Worm (Caenorhabditis elegans) whole organism, late embryonic: ENCODE results near the gene Y26E6A.2.

Source experiments
- ama-1 ChIP-seq: fragments of 150-350 bp; optimal IDR thresholded peaks from 2 replicates; lab custom pipeline; 2014
- ceh-34 ChIP-seq: sonication (generic microtip); optimal IDR thresholded peaks from 2 replicates; lab custom pipeline; 2016; ENCODE audit warnings: mild to moderate bottlenecking, missing genetic modification characterization, missing compliant biosample characterization
- ets-4 ChIP-seq: sonication (generic microtip); optimal IDR thresholded peaks from 2 replicates; lab custom pipeline; 2016; ENCODE audit warnings: missing genetic modification characterization, missing compliant biosample characterization
- fkh-10 ChIP-seq: fragments of 150-350 bp; optimal IDR thresholded peaks from 2 replicates; lab custom pipeline; 2014; ENCODE audit warnings: missing biosample characterization, missing genetic modification reagents, missing genetic modification characterization
- mec-3 ChIP-seq: sonication (generic microtip); optimal IDR thresholded peaks from 2 replicates; lab custom pipeline; 2016; ENCODE audit warnings: borderline replicate concordance, missing genetic modification characterization, missing compliant biosample characterization
- nfya-1 ChIP-seq: sonication (generic microtip); optimal IDR thresholded peaks from 2 replicates; lab custom pipeline; 2017; ENCODE audit warnings: missing genetic modification characterization, mild to moderate bottlenecking, missing compliant biosample characterization, antibody characterized with exemption, moderate library complexity
- pha-2 ChIP-seq: sonication (generic microtip); optimal IDR thresholded peaks from 2 replicates; lab custom pipeline; 2017; ENCODE audit warnings: mild to moderate bottlenecking, missing genetic modification characterization, missing compliant biosample characterization
- pha-4 ChIP-seq: fragments of 150-350 bp; optimal IDR thresholded peaks from 2 replicates; lab custom pipeline; 2018; ENCODE audit warnings: missing biosample characterization, missing genetic modification reagents, missing genetic modification characterization
- sox-2 ChIP-seq: fragments of 200-800 bp; sonication (Bioruptor generic); IDR thresholded peaks from 2 replicates; pipeline ENCODE4 v1.3.6; 2022; ENCODE audit warnings: missing genetic modification reagents, missing genetic modification characterization, missing compliant biosample characterization
- tbx-2 ChIP-seq: sonication (generic microtip); optimal IDR thresholded peaks from 2 replicates; lab custom pipeline; 2016; ENCODE audit warnings: missing genetic modification characterization, missing compliant biosample characterization
- unc-42 ChIP-seq: sonication (generic microtip); optimal IDR thresholded peaks from 2 replicates; lab custom pipeline; 2016; ENCODE audit warnings: missing genotype, missing genetic modification characterization, missing compliant biosample characterization
- unc-55 ChIP-seq: sonication (generic microtip); optimal IDR thresholded peaks from 2 replicates; lab custom pipeline; 2017; ENCODE audit warnings: missing biosample characterization, missing genetic modification reagents, missing genetic modification characterization
- zip-5 ChIP-seq: sonication (generic microtip); optimal IDR thresholded peaks from 2 replicates; lab custom pipeline; 2016; ENCODE audit warnings: missing genetic modification characterization, missing compliant biosample characterization

- TF ChIP-seq pha-2 (tag; lab: Kevin White, UChicago) = no peak
- no peak for TF ChIP-seq pha-4
- TF ChIP-seq unc-42 = peak; percentile 79
- TF ChIP-seq ets-4 (tag; lab: Kevin White, UChicago) = no peak
- no peak for TF ChIP-seq unc-55 (GFP tag; lab: Kevin White, UChicago)
- TF ChIP-seq nfya-1 (tag; lab: Kevin White, UChicago) = no peak
- TF ChIP-seq zip-5 = no peak
- no peak for TF ChIP-seq mec-3 (tag; lab: Kevin White, UChicago)
- no peak for TF ChIP-seq sox-2 (GFP tag; lab: Robert Waterston, UW)
- TF ChIP-seq ama-1 = no peak
- no peak for TF ChIP-seq tbx-2
- no peak for TF ChIP-seq fkh-10
- no peak for TF ChIP-seq ceh-34 (tag; lab: Kevin White, UChicago)
These were observed 32.3 kb downstream of the Y26E6A.2 start for ce11 chrX:13881760-13882369.
